ENCODE assay signal across 5 worm cellular contexts in genomic region chrII:8479337-8479736, ce11.
TF ChIP-seq lines count a peak whose summit lies in the region.

No protein-coding gene starts in this region.

TF ChIP-seq in whole organism, L1 larva, 84 proteins besides CTCF, POLR2A, EP300 and RAD21:
- peak in 1 of 6 experiments; percentile 2 for TF ChIP-seq elt-3 (tag; optimal IDR thresholded peaks at IDR 0.05; lab: Kevin White, UChicago)
- peak; percentile 30 for TF ChIP-seq ama-1 (optimal IDR thresholded peaks at IDR 0.05; lab: Kevin White, UChicago)
- no peak for TF ChIP-seq efl-1 (optimal IDR thresholded peaks at IDR 0.05; lab: Kevin White, UChicago)
- peak in 1 of 2 experiments; percentile 77 for TF ChIP-seq efl-1 (GFP tag; optimal IDR thresholded peaks at IDR 0.05 in 1 of 2; lab: Kevin White, UChicago)
- TF ChIP-seq fkh-8 (tag; optimal IDR thresholded peaks at IDR 0.05; lab: Kevin White, UChicago) = no peak
- TF ChIP-seq mab-9 (GFP tag; IDR thresholded peaks at IDR 0.05; lab: Robert Waterston, UW) = no peak
TF ChIP-seq in whole organism, L1 larva: peak in this region for 3.

TF ChIP-seq in whole organism, L2 larva, 48 proteins besides CTCF, POLR2A, EP300 and RAD21:
- TF ChIP-seq lsy-2 (tag; optimal IDR thresholded peaks at IDR 0.05; lab: Kevin White, UChicago) (no peak), ama-1 (optimal IDR thresholded peaks at IDR 0.05; lab: Kevin White, UChicago) (peak; percentile 70), R02D3.7 (tag; optimal IDR thresholded peaks at IDR 0.05; lab: Kevin White, UChicago) (no peak)

TF ChIP-seq in whole organism, L3 larva, 47 proteins besides CTCF, POLR2A, EP300 and RAD21:
- peak; percentile 32 for TF ChIP-seq nhr-43 (tag; optimal IDR thresholded peaks at IDR 0.05; lab: Kevin White, UChicago; ENCODE audit: poor library complexity, severe bottlenecking)
- no peak for TF ChIP-seq nhr-28 (tag; optimal IDR thresholded peaks at IDR 0.05; lab: Kevin White, UChicago)
- TF ChIP-seq aly-2 (tag; optimal IDR thresholded peaks at IDR 0.05; lab: Kevin White, UChicago) = no peak
- no peak for TF ChIP-seq skn-1 (tag; optimal IDR thresholded peaks at IDR 0.05; lab: Kevin White, UChicago)
- no peak for TF ChIP-seq nhr-76 (tag; optimal IDR thresholded peaks at IDR 0.05; lab: Kevin White, UChicago)
- peak; percentile 20 for TF ChIP-seq pha-4 (tag; optimal IDR thresholded peaks at IDR 0.05; lab: Kevin White, UChicago)
- TF ChIP-seq elt-2 (tag; optimal IDR thresholded peaks at IDR 0.05; lab: Kevin White, UChicago) = peak; percentile 11
- peak; percentile 83 for TF ChIP-seq ama-1 (optimal IDR thresholded peaks at IDR 0.05; lab: Kevin White, UChicago)
- no peak for TF ChIP-seq nhr-67 (tag; optimal IDR thresholded peaks at IDR 0.05; lab: Kevin White, UChicago)
- TF ChIP-seq egl-5 (tag; optimal IDR thresholded peaks at IDR 0.05; lab: Kevin White, UChicago) = no peak
- TF ChIP-seq mdl-1 (tag; optimal IDR thresholded peaks at IDR 0.05; lab: Kevin White, UChicago) = no peak
- no peak for TF ChIP-seq pqm-1 (tag; optimal IDR thresholded peaks at IDR 0.05; lab: Kevin White, UChicago)
- no peak for TF ChIP-seq nfya-1 (tag; optimal IDR thresholded peaks at IDR 0.05; lab: Kevin White, UChicago; ENCODE audit: insufficient read depth)
- no peak for TF ChIP-seq unc-62 (GFP tag; optimal IDR thresholded peaks at IDR 0.05; lab: Kevin White, UChicago)
- no peak for TF ChIP-seq nhr-77 (tag; optimal IDR thresholded peaks at IDR 0.05; lab: Kevin White, UChicago)
- no peak for TF ChIP-seq ceh-9 (tag; optimal IDR thresholded peaks at IDR 0.05; lab: Kevin White, UChicago)
- no peak for TF ChIP-seq sea-2 (GFP tag; optimal IDR thresholded peaks at IDR 0.05; lab: Kevin White, UChicago)
- TF ChIP-seq elt-1 (tag; optimal IDR thresholded peaks at IDR 0.05; lab: Kevin White, UChicago) = no peak
- no peak for TF ChIP-seq R02D3.7 (tag; optimal IDR thresholded peaks at IDR 0.05; lab: Kevin White, UChicago)

TF ChIP-seq in whole organism, L4 larva, 104 proteins besides CTCF, POLR2A, EP300 and RAD21:
- TF ChIP-seq lin-13 (GFP tag; optimal IDR thresholded peaks at IDR 0.05; lab: Kevin White, UChicago) (no peak), zip-11 (GFP tag; IDR thresholded peaks at IDR 0.05; lab: Robert Waterston, UW) (no peak), vab-7 (GFP tag; IDR thresholded peaks at IDR 0.05; lab: Robert Waterston, UW) (peak; percentile 18; the same call in 1 of the 2 replicates), daf-16 (GFP tag; optimal IDR thresholded peaks at IDR 0.05; lab: Kevin White, UChicago) (no peak), daf-16 (tag; optimal IDR thresholded peaks at IDR 0.05; lab: Kevin White, UChicago) (peak; percentile 29), lsy-2 (tag; optimal IDR thresholded peaks at IDR 0.05; lab: Kevin White, UChicago) (peak in 1 of 2 experiments; percentile 6), nhr-111 (GFP tag; optimal IDR thresholded peaks at IDR 0.05; lab: Kevin White, UChicago) (no peak)

TF ChIP-seq in whole organism, young adult, 124 proteins besides CTCF, POLR2A, EP300 and RAD21:
- TF ChIP-seq ceh-58 (GFP tag; IDR thresholded peaks at IDR 0.05; lab: Robert Waterston, UW) = 0 out of 2 replicates have a peak, but pooled peaks have one; percentile 67
- no peak for TF ChIP-seq lsl-1 (GFP tag; optimal IDR thresholded peaks at IDR 0.05; lab: Kevin White, UChicago)
- no peak for TF ChIP-seq hmg-1.2 (GFP tag; IDR thresholded peaks at IDR 0.05; lab: Robert Waterston, UW)
- TF ChIP-seq atf-7 (tag; optimal IDR thresholded peaks at IDR 0.05; lab: Kevin White, UChicago) = no peak
- no peak for TF ChIP-seq nhr-80 (tag; optimal IDR thresholded peaks at IDR 0.05; lab: Kevin White, UChicago)
- no peak for TF ChIP-seq lag-1 (GFP tag; IDR thresholded peaks at IDR 0.05; lab: Robert Waterston, UW)
- peak; percentile 8; the same call in 1 of the 2 replicates for TF ChIP-seq Y56A3A.18 (GFP tag; IDR thresholded peaks at IDR 0.05; lab: Robert Waterston, UW)
- no peak for TF ChIP-seq let-526 (GFP tag; IDR thresholded peaks at IDR 0.05; lab: Robert Waterston, UW)
- no peak for TF ChIP-seq F57C9.4 (tag; optimal IDR thresholded peaks at IDR 0.05; lab: Kevin White, UChicago)
- TF ChIP-seq madf-6 (GFP tag; IDR thresholded peaks at IDR 0.05; lab: Robert Waterston, UW) = no peak
- TF ChIP-seq hlh-26 (GFP tag; conservative IDR thresholded peaks at IDR 0.05; lab: Robert Waterston, UW) = no peak
- no peak for TF ChIP-seq let-607 (tag; optimal IDR thresholded peaks at IDR 0.05; lab: Kevin White, UChicago)
- TF ChIP-seq ama-1 (optimal IDR thresholded peaks at IDR 0.05; lab: Kevin White, UChicago) = no peak
- no peak for TF ChIP-seq ama-1 (GFP tag; optimal IDR thresholded peaks at IDR 0.05; lab: Kevin White, UChicago)
- no peak for TF ChIP-seq ztf-22 (GFP tag; optimal IDR thresholded peaks at IDR 0.05; lab: Kevin White, UChicago)
- 0 out of 2 replicates have a peak, but pooled peaks have one; percentile 16 for TF ChIP-seq Y53G8AR.9 (GFP tag; conservative IDR thresholded peaks at IDR 0.05; lab: Robert Waterston, UW)
- TF ChIP-seq F22D6.2 (tag; optimal IDR thresholded peaks at IDR 0.05; lab: Kevin White, UChicago) = no peak
- TF ChIP-seq lin-26 (GFP tag; IDR thresholded peaks at IDR 0.05; lab: Robert Waterston, UW) = no peak
- TF ChIP-seq nhr-27 (tag; optimal IDR thresholded peaks at IDR 0.05; lab: Kevin White, UChicago) = no peak
- no peak for TF ChIP-seq madf-3 (GFP tag; IDR thresholded peaks at IDR 0.05; lab: Robert Waterston, UW)
TF ChIP-seq in whole organism, young adult: peak in this region for 3.
